Worm (Caenorhabditis elegans): ENCODE measurements around the gene ceh-89.

Gene ceh-89

DNA sequence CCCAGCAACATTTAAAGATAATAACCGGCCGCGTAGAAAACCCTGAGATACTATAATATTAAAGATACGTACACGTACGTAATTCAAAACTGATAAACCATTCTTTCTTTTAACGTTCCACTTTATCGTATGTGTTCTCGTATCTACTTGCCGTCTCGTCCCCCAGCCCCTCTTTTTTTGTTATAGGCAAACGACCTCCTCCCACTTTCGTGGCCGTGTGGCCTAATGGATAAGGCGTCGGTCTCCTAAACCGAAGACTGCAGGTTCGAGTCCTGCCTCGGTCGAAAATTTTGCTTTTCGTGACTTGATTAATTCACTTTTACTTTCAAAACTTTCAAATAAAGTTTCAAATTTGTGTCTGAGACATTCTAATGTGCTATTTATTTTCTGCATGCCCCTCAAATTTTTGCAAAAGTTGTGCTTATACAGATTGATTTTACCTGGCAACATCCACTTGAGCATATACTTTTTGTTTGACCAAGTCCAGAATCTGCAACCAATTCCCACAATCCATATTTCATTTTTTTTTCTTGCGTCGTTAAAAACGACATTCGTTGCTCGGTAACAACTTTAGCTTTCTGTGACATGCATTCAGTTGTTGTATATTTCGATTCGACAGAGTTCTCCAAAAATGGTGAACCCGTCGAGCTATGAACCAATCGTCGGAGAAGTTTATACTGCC, 26.1 kb upstream of the ceh-89 start, which contains the start of gene F28H6.7 (continued):
- TF ChIP-seq unc-130 (GFP tag; optimal IDR thresholded peaks at IDR 0.05) (peak; percentile 32), K11D2.4 (GFP tag; IDR thresholded peaks at IDR 0.05) (no peak), Y95B8A.8 (GFP tag; IDR thresholded peaks at IDR 0.05) (no peak), ztf-18 (tag; optimal IDR thresholded peaks at IDR 0.05) (peak; percentile 51), ama-1 (optimal IDR thresholded peaks at IDR 0.05) (no peak), ama-1 (GFP tag; optimal IDR thresholded peaks at IDR 0.05) (peak in 1 of 2 experiments; percentile 15), nhr-27 (tag; optimal IDR thresholded peaks at IDR 0.05) (peak; percentile 48), nhr-90 (tag; optimal IDR thresholded peaks at IDR 0.05) (peak; percentile 66), let-607 (tag; optimal IDR thresholded peaks at IDR 0.05) (peak in 1 of 2 experiments; percentile 45), aptf-2 (GFP tag; conservative IDR thresholded peaks at IDR 0.05) (no peak; the same call in 1 of the 2 replicates), Y79H2A.3 (GFP tag; conservative IDR thresholded peaks at IDR 0.05) (no peak), egl-18 (GFP tag; IDR thresholded peaks at IDR 0.05) (0 out of 2 replicates have a peak, but pooled peaks have one; percentile 10), him-1 (tag; optimal IDR thresholded peaks at IDR 0.05) (peak; percentile 82), ceh-100 (GFP tag; IDR thresholded peaks at IDR 0.05) (no peak), lin-26 (GFP tag; IDR thresholded peaks at IDR 0.05) (peak; percentile 93), snpc-1.1 (tag; optimal IDR thresholded peaks at IDR 0.05; ENCODE audit: insufficient read depth) (peak; percentile 39), B0261.1 (tag; optimal IDR thresholded peaks at IDR 0.05) (peak; percentile 88), lsy-27 (tag; optimal IDR thresholded peaks at IDR 0.05; ENCODE audit: borderline replicate concordance, insufficient read depth) (peak; percentile 62), pbrm-1 (GFP tag; IDR thresholded peaks at IDR 0.05) (peak; percentile 79), ceh-58 (GFP tag; IDR thresholded peaks at IDR 0.05) (no peak), ztf-3 (GFP tag; optimal IDR thresholded peaks at IDR 0.05) (no peak), F52B5.7 (tag; optimal IDR thresholded peaks at IDR 0.05) (no peak), madf-10 (tag; optimal IDR thresholded peaks at IDR 0.05) (peak; percentile 50), tbp1 (GFP tag; optimal IDR thresholded peaks at IDR 0.05) (peak; percentile 97), ceh-79 (tag; optimal IDR thresholded peaks at IDR 0.05) (peak; percentile 27), sptf-2 (GFP tag; optimal IDR thresholded peaks at IDR 0.05) (no peak), dpl-1 (GFP tag; optimal IDR thresholded peaks at IDR 0.05) (no peak), atf-7 (tag; optimal IDR thresholded peaks at IDR 0.05) (peak; percentile 8), die-1 (tag; optimal IDR thresholded peaks at IDR 0.05) (peak; percentile 82), madf-8 (GFP tag; conservative IDR thresholded peaks at IDR 0.05) (no peak), rpc-1 (optimal IDR thresholded peaks at IDR 0.05) (peak; percentile 84), rpc-1 (tag; optimal IDR thresholded peaks at IDR 0.05) (peak; percentile 85), somi-1 (GFP tag; optimal IDR thresholded peaks at IDR 0.05) (peak; percentile 31), ceh-40 (GFP tag; IDR thresholded peaks at IDR 0.05) (0 out of 2 replicates have a peak, but pooled peaks have one; percentile 73), tbx-9 (tag; optimal IDR thresholded peaks at IDR 0.05; ENCODE audit: borderline replicate concordance) (no peak), F39B2.1 (GFP tag; IDR thresholded peaks at IDR 0.05) (no peak), bed-2 (GFP tag; IDR thresholded peaks at IDR 0.05) (no peak), rcor-1 (GFP tag; IDR thresholded peaks at IDR 0.05) (0 out of 2 replicates have a peak, but pooled peaks have one; percentile 39)

DNA sequence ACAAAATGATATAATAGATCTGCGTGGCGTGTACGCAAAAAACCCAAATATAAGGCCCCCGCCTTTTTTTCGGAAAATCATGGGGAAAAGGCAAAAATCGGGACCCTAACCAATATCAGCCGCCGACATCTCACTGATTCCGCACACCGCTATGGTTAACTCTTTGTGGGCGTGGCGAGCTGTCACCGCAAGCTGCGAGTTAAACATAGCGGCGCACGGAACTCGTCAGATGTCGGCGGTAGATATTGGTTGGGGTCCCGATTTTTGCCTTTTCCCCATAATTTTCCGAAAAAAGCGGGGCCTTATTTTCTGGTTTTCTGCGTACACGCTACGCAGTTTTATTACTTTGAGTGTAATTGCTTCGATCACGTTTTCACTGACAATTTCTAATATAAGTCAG, 23.0 kb upstream of the ceh-89 start:
- TF ChIP-seq snpc-1.3 (tag; optimal IDR thresholded peaks at IDR 0.05; ENCODE audit: insufficient read depth) (no peak), hmg-1.2 (GFP tag; IDR thresholded peaks at IDR 0.05) (peak; percentile 6; the same call in 1 of the 2 replicates), snpc-4 (GFP tag; optimal IDR thresholded peaks at IDR 0.05) (no peak), snpc-4 (tag; optimal IDR thresholded peaks at IDR 0.05) (peak in 1 of 4 experiments; percentile 65)

All from whole organism, young adult.